Worm (Caenorhabditis elegans) whole organism, L3 larva: Measurements from ENCODE around the gene H14A12.5.

Experiments
- ZK546.5 ChIP-seq: sonication (generic microtip); optimal IDR thresholded peaks from 2 replicates; lab custom pipeline; 2017; ENCODE audit warnings: missing biosample characterization, missing genetic modification characterization
- aly-2 ChIP-seq: fragments of 150-350 bp; optimal IDR thresholded peaks from 2 replicates; lab custom pipeline; 2014; ENCODE audit warnings: missing biosample characterization, missing genetic modification characterization
- ama-1 ChIP-seq: fragments of 150-350 bp; optimal IDR thresholded peaks from 2 replicates; lab custom pipeline; 2018
- ceh-16 ChIP-seq: sonication (generic microtip); optimal IDR thresholded peaks from 2 replicates; lab custom pipeline; 2017; ENCODE audit warnings: missing biosample characterization, missing genetic modification characterization
- ceh-28 ChIP-seq: fragments of 150-350 bp; optimal IDR thresholded peaks from 2 replicates; lab custom pipeline; 2014; ENCODE audit warnings: missing biosample characterization, missing genetic modification reagents, missing genetic modification characterization
- ceh-82 ChIP-seq: fragments of 150-350 bp; optimal IDR thresholded peaks from 2 replicates; lab custom pipeline; 2014; ENCODE audit warnings: missing biosample characterization, missing genetic modification characterization
- ceh-9 ChIP-seq: sonication (generic microtip); optimal IDR thresholded peaks from 2 replicates; lab custom pipeline; 2018; ENCODE audit warnings: missing biosample characterization, missing genetic modification characterization
- daf-12 ChIP-seq: fragments of 150-350 bp; optimal IDR thresholded peaks from 2 replicates; lab custom pipeline; 2014; ENCODE audit warnings: missing biosample characterization, missing genetic modification reagents, missing genetic modification characterization
- elt-1 ChIP-seq: fragments of 150-350 bp; optimal IDR thresholded peaks from 2 replicates; lab custom pipeline; 2014; ENCODE audit warnings: missing biosample characterization, missing genetic modification characterization
- elt-2 ChIP-seq: sonication (generic microtip); optimal IDR thresholded peaks from 2 replicates; lab custom pipeline; 2016; ENCODE audit warnings: missing genetic modification reagents, mild to moderate bottlenecking, missing genetic modification characterization, missing compliant biosample characterization
- elt-3 ChIP-seq, 3 experiments: fragments of 150-350 bp in 1 of 3; sonication (generic microtip) in 2 of 3; optimal IDR thresholded peaks; 2 replicates in 2 of 3; 4 replicates in 1 of 3; lab custom pipeline; 2014 to 2017; ENCODE audit warnings: missing biosample characterization in 3 of 3, missing genetic modification characterization in 3 of 3
- eor-1 ChIP-seq, 2 experiments: fragments of 150-350 bp; optimal IDR thresholded peaks; 2 replicates each; lab custom pipeline; 2014 to 2018; ENCODE audit warnings: missing biosample characterization in 2 of 2, missing genetic modification characterization in 2 of 2
- fkh-10 ChIP-seq: sonication (generic microtip); optimal IDR thresholded peaks from 2 replicates; lab custom pipeline; 2017; ENCODE audit warnings: missing biosample characterization, missing genetic modification reagents, missing genetic modification characterization
- fkh-2 ChIP-seq: fragments of 150-350 bp; optimal IDR thresholded peaks from 2 replicates; lab custom pipeline; 2014; ENCODE audit warnings: missing biosample characterization, missing genetic modification reagents, missing genetic modification characterization
- hmg-11 ChIP-seq: sonication (generic microtip); optimal IDR thresholded peaks from 2 replicates; lab custom pipeline; 2016; ENCODE audit warnings: missing genetic modification characterization, missing compliant biosample characterization
- jun-1 ChIP-seq: fragments of 150-350 bp; optimal IDR thresholded peaks from 2 replicates; lab custom pipeline; 2014; ENCODE audit warnings: missing biosample characterization, missing genetic modification reagents, missing genetic modification characterization
- lin-15B ChIP-seq: fragments of 150-350 bp; optimal IDR thresholded peaks from 2 replicates; lab custom pipeline; 2014; ENCODE audit warnings: missing biosample characterization, missing genetic modification characterization
- lin-39 ChIP-seq: fragments of 150-350 bp; optimal IDR thresholded peaks from 2 replicates; lab custom pipeline; 2018; ENCODE audit warnings: missing biosample characterization, missing genetic modification reagents, missing genetic modification characterization
- mml-1 ChIP-seq: fragments of 150-350 bp; sonication (generic microtip); optimal IDR thresholded peaks from 3 replicates; lab custom pipeline; 2014; ENCODE audit warnings: missing biosample characterization, missing genetic modification characterization
- nfya-1 ChIP-seq: sonication (generic microtip); optimal IDR thresholded peaks from 2 replicates; lab custom pipeline; 2017; ENCODE audit warnings: missing genetic modification characterization, mild to moderate bottlenecking, missing compliant biosample characterization, antibody characterized with exemption, moderate library complexity; ENCODE audit not compliant: insufficient read depth
- nhr-11 ChIP-seq: fragments of 150-350 bp; optimal IDR thresholded peaks from 2 replicates; lab custom pipeline; 2014; ENCODE audit warnings: missing biosample characterization, missing genetic modification characterization
- nhr-12 ChIP-seq: fragments of 150-350 bp; optimal IDR thresholded peaks from 2 replicates; lab custom pipeline; 2014; ENCODE audit warnings: missing biosample characterization, missing genetic modification characterization
- nhr-23 ChIP-seq: fragments of 150-350 bp; optimal IDR thresholded peaks from 2 replicates; lab custom pipeline; 2014; ENCODE audit warnings: missing biosample characterization, missing genetic modification reagents, missing genetic modification characterization
- nhr-237 ChIP-seq: fragments of 150-350 bp; optimal IDR thresholded peaks from 2 replicates; lab custom pipeline; 2014; ENCODE audit warnings: missing biosample characterization, missing genetic modification characterization
- nhr-25 ChIP-seq: sonication (generic microtip); optimal IDR thresholded peaks from 2 replicates; lab custom pipeline; 2017; ENCODE audit warnings: missing biosample characterization, missing genetic modification characterization
- nhr-28 ChIP-seq: fragments of 150-350 bp; optimal IDR thresholded peaks from 2 replicates; lab custom pipeline; 2014; ENCODE audit warnings: missing biosample characterization, missing genetic modification characterization
- nhr-43 ChIP-seq: sonication (generic microtip); optimal IDR thresholded peaks from 2 replicates; lab custom pipeline; 2016; ENCODE audit warnings: mild to moderate bottlenecking, missing genetic modification characterization, missing compliant biosample characterization; ENCODE audit not compliant: poor library complexity, severe bottlenecking
- nhr-67 ChIP-seq: fragments of 150-350 bp; optimal IDR thresholded peaks from 2 replicates; lab custom pipeline; 2014; ENCODE audit warnings: missing biosample characterization, missing genetic modification characterization
- nhr-76 ChIP-seq: fragments of 150-350 bp; sonication (generic microtip); optimal IDR thresholded peaks from 5 replicates; lab custom pipeline; 2014; ENCODE audit warnings: missing biosample characterization, missing genetic modification characterization
- nhr-77 ChIP-seq: fragments of 150-350 bp; optimal IDR thresholded peaks from 2 replicates; lab custom pipeline; 2014; ENCODE audit warnings: missing biosample characterization, missing genetic modification characterization
- pha-4 ChIP-seq: fragments of 150-350 bp; optimal IDR thresholded peaks from 2 replicates; lab custom pipeline; 2014; ENCODE audit warnings: missing biosample characterization, missing genetic modification reagents, missing genetic modification characterization
- pqm-1 ChIP-seq: fragments of 150-350 bp; optimal IDR thresholded peaks from 2 replicates; lab custom pipeline; 2017; ENCODE audit warnings: missing biosample characterization, missing genetic modification characterization, inconsistent platforms
- sea-2 ChIP-seq: fragments of 150-350 bp; sonication (generic microtip); optimal IDR thresholded peaks from 4 replicates; lab custom pipeline; 2014; ENCODE audit warnings: missing biosample characterization, missing genetic modification reagents, missing genetic modification characterization
- skn-1 ChIP-seq: fragments of 150-350 bp; optimal IDR thresholded peaks from 2 replicates; lab custom pipeline; 2014; ENCODE audit warnings: missing biosample characterization, missing genetic modification characterization
- tbx-2 ChIP-seq: sonication (generic microtip); optimal IDR thresholded peaks from 2 replicates; lab custom pipeline; 2016; ENCODE audit warnings: mild to moderate bottlenecking, missing genetic modification characterization, missing compliant biosample characterization
- unc-62 ChIP-seq: fragments of 150-350 bp; sonication (generic microtip); optimal IDR thresholded peaks from 4 replicates; lab custom pipeline; 2014; ENCODE audit warnings: missing biosample characterization, missing genetic modification reagents, missing genetic modification characterization
- zag-1 ChIP-seq: fragments of 150-350 bp; optimal IDR thresholded peaks from 2 replicates; lab custom pipeline; 2014; ENCODE audit warnings: missing biosample characterization, missing genetic modification characterization
- ztf-4 ChIP-seq: fragments of 150-350 bp; optimal IDR thresholded peaks from 2 replicates; lab custom pipeline; 2014; ENCODE audit warnings: missing biosample characterization, missing genetic modification characterization

Gene H14A12.5

ce11 chrIII:7460018-7460417 lies 8.9 kb downstream of the H14A12.5 start, which contains the start of gene mls-1:
Gene mls-1 (plus strand): TSS chrIII:7460341.
- no peak for TF ChIP-seq ztf-4
- TF ChIP-seq nhr-23 (tag; lab: Kevin White, UChicago) = no peak
- TF ChIP-seq nhr-25 = no peak
- no peak for TF ChIP-seq lin-15B (tag; lab: Kevin White, UChicago)
- no peak for TF ChIP-seq mml-1 (tag; lab: Kevin White, UChicago)
- TF ChIP-seq fkh-10 (GFP tag; lab: Kevin White, UChicago) = no peak
- no peak for TF ChIP-seq skn-1 (tag; lab: Kevin White, UChicago)
- no peak for TF ChIP-seq nhr-76 (tag; lab: Kevin White, UChicago)
- TF ChIP-seq daf-12 (tag; lab: Kevin White, UChicago) = no peak
- no peak for TF ChIP-seq ZK546.5 (tag; lab: Kevin White, UChicago)
- TF ChIP-seq nhr-67 (tag; lab: Kevin White, UChicago) = no peak
- no peak for TF ChIP-seq zag-1 (tag; lab: Kevin White, UChicago)
- TF ChIP-seq nhr-11 = no peak

ce11 chrIII:7458846-7459365 lies 10.0 kb downstream of the H14A12.5 start, which contains the start of the genes fipr-19 and fipr-18:
Gene fipr-19 (minus strand): TSS chrIII:7458946.
Gene fipr-18 (plus strand): TSS chrIII:7459315.
- TF ChIP-seq nhr-43 (no peak), sea-2 (GFP tag; lab: Kevin White, UChicago) (no peak), elt-1 (tag; lab: Kevin White, UChicago) (no peak), tbx-2 (tag; lab: Kevin White, UChicago) (no peak), jun-1 (tag; lab: Kevin White, UChicago) (no peak), nhr-77 (tag; lab: Kevin White, UChicago) (no peak), ceh-16 (no peak), nhr-28 (tag; lab: Kevin White, UChicago) (no peak), ceh-9 (no peak), ceh-28 (tag; lab: Kevin White, UChicago) (no peak), mml-1 (tag; lab: Kevin White, UChicago) (no peak), ceh-82 (tag; lab: Kevin White, UChicago) (no peak), nfya-1 (no peak), nhr-23 (tag; lab: Kevin White, UChicago) (no peak), elt-3 (tag; optimal IDR thresholded peaks at IDR 0.05; lab: Kevin White, UChicago) (no peak), daf-12 (tag; lab: Kevin White, UChicago) (no peak), nhr-25 (no peak), nhr-12 (tag; lab: Kevin White, UChicago) (no peak), aly-2 (tag; lab: Kevin White, UChicago) (no peak)

- TF ChIP-seq zag-1 (tag; lab: Kevin White, UChicago) (no peak), hmg-11 (tag; lab: Kevin White, UChicago) (no peak), ceh-82 (tag; lab: Kevin White, UChicago) (no peak), nhr-28 (tag; lab: Kevin White, UChicago) (no peak), aly-2 (tag; lab: Kevin White, UChicago) (no peak), nhr-237 (tag; lab: Kevin White, UChicago) (no peak), skn-1 (tag; lab: Kevin White, UChicago) (no peak), nhr-23 (tag; lab: Kevin White, UChicago) (no peak), eor-1 (tag; optimal IDR thresholded peaks at IDR 0.05; lab: Kevin White, UChicago) (no peak), nfya-1 (no peak), ama-1 (lab: Kevin White, UChicago) (no peak), elt-2 (tag; lab: Kevin White, UChicago) (no peak), lin-15B (tag; lab: Kevin White, UChicago) (no peak), fkh-10 (GFP tag; lab: Kevin White, UChicago) (no peak), unc-62 (GFP tag; lab: Kevin White, UChicago) (no peak)
- TF ChIP-seq, all 47 proteins: peak for 0
Observed at ce11 chrIII:7456640-7457039, 12.2 kb downstream of the H14A12.5 start, which contains the start of gene Y69F12A.1. Gene Y69F12A.1 (plus strand): TSS chrIII:7456940.

ce11 chrIII:7453653-7454124 lies 15.2 kb downstream of the H14A12.5 start, which contains the start of gene alh-12:
Gene alh-12 (plus strand): TSS chrIII:7454074.
- TF ChIP-seq lin-39 (tag; lab: Kevin White, UChicago) (no peak), tbx-2 (tag; lab: Kevin White, UChicago) (no peak), pqm-1 (tag; lab: Kevin White, UChicago) (peak; percentile 72), pha-4 (tag; lab: Kevin White, UChicago) (peak; percentile 24), elt-2 (tag; lab: Kevin White, UChicago) (peak; percentile 80), fkh-2 (tag; lab: Kevin White, UChicago) (no peak)
